Worm (Caenorhabditis elegans): ENCODE measurements around the gene hpd-1.

Gene hpd-1

ce11 chrIII:10535226-10535625, at the start of gene hpd-1:
Gene hpd-1, plus strand, starts transcription at chrIII:10535526.
- TF ChIP-seq sea-1 (GFP tag; conservative IDR thresholded peaks at IDR 0.05) (no peak), B0310.2 (tag; optimal IDR thresholded peaks at IDR 0.05) (no peak), aly-1 (tag; optimal IDR thresholded peaks at IDR 0.05) (no peak), tbx-11 (GFP tag; IDR thresholded peaks at IDR 0.05) (no peak), ets-7 (tag; optimal IDR thresholded peaks at IDR 0.05) (no peak), hmbx-1 (tag; optimal IDR thresholded peaks at IDR 0.05) (no peak), flt-1 (GFP tag; IDR thresholded peaks at IDR 0.05) (no peak), ceh-36 (tag; optimal IDR thresholded peaks at IDR 0.05) (no peak), F13C5.2 (tag; optimal IDR thresholded peaks at IDR 0.05) (no peak), ceh-13 (GFP tag; optimal IDR thresholded peaks at IDR 0.05) (no peak), tbx-37 (GFP tag; conservative IDR thresholded peaks at IDR 0.05) (no peak), ama-1 (optimal IDR thresholded peaks at IDR 0.05) (no peak)

ce11 chrIII:10486455-10486854, 48.9 kb upstream of the hpd-1 start:
- TF ChIP-seq hmg-4 (GFP tag; optimal IDR thresholded peaks at IDR 0.05) (no peak), tbx-37 (GFP tag; conservative IDR thresholded peaks at IDR 0.05) (no peak), hmbx-1 (tag; optimal IDR thresholded peaks at IDR 0.05) (no peak), hnd-1 (tag; optimal IDR thresholded peaks at IDR 0.05) (no peak), F13C5.2 (tag; optimal IDR thresholded peaks at IDR 0.05) (no peak), tbx-11 (GFP tag; IDR thresholded peaks at IDR 0.05) (no peak), scrt-1 (GFP tag; IDR thresholded peaks at IDR 0.05) (no peak), ets-7 (tag; optimal IDR thresholded peaks at IDR 0.05) (no peak), ceh-36 (tag; optimal IDR thresholded peaks at IDR 0.05) (no peak), tra-4 (tag; optimal IDR thresholded peaks at IDR 0.05) (no peak), B0310.2 (tag; optimal IDR thresholded peaks at IDR 0.05) (no peak)

- no peak for TF ChIP-seq tbx-37 (GFP tag; conservative IDR thresholded peaks at IDR 0.05)
- no peak for TF ChIP-seq hmbx-1 (tag; optimal IDR thresholded peaks at IDR 0.05)
- no peak for TF ChIP-seq ets-7 (tag; optimal IDR thresholded peaks at IDR 0.05)
- TF ChIP-seq aly-1 (tag; optimal IDR thresholded peaks at IDR 0.05) = no peak
- no peak for TF ChIP-seq F13C5.2 (tag; optimal IDR thresholded peaks at IDR 0.05)
- no peak for TF ChIP-seq sea-1 (GFP tag; conservative IDR thresholded peaks at IDR 0.05)
- TF ChIP-seq ceh-36 (tag; optimal IDR thresholded peaks at IDR 0.05) = no peak
- no peak for TF ChIP-seq flt-1 (GFP tag; IDR thresholded peaks at IDR 0.05)
- TF ChIP-seq ama-1 (optimal IDR thresholded peaks at IDR 0.05) = no peak
- TF ChIP-seq ceh-13 (GFP tag; optimal IDR thresholded peaks at IDR 0.05) = no peak
- TF ChIP-seq scrt-1 (GFP tag; IDR thresholded peaks at IDR 0.05) = no peak
- TF ChIP-seq pes-1 (GFP tag; IDR thresholded peaks at IDR 0.05) = no peak
- no peak for TF ChIP-seq hnd-1 (tag; optimal IDR thresholded peaks at IDR 0.05)
- no peak for TF ChIP-seq tra-4 (tag; optimal IDR thresholded peaks at IDR 0.05)
- TF ChIP-seq B0310.2 (tag; optimal IDR thresholded peaks at IDR 0.05) = no peak
- TF ChIP-seq hmg-4 (GFP tag; optimal IDR thresholded peaks at IDR 0.05) = no peak
- no peak for TF ChIP-seq tbx-11 (GFP tag; IDR thresholded peaks at IDR 0.05)
Measured at ce11 chrIII:10488052-10488451, 47.3 kb upstream of the hpd-1 start, which contains the start of gene ptr-25. Gene ptr-25, plus strand, starts transcription at chrIII:10488124.

- TF ChIP-seq tbx-37 (GFP tag; conservative IDR thresholded peaks at IDR 0.05) (no peak), tbx-11 (GFP tag; IDR thresholded peaks at IDR 0.05) (no peak), F13C5.2 (tag; optimal IDR thresholded peaks at IDR 0.05) (no peak), hnd-1 (tag; optimal IDR thresholded peaks at IDR 0.05) (no peak), B0310.2 (tag; optimal IDR thresholded peaks at IDR 0.05) (no peak), aly-1 (tag; optimal IDR thresholded peaks at IDR 0.05) (no peak), tra-4 (tag; optimal IDR thresholded peaks at IDR 0.05) (no peak), ama-1 (optimal IDR thresholded peaks at IDR 0.05) (no peak), flt-1 (GFP tag; IDR thresholded peaks at IDR 0.05) (no peak), ets-7 (tag; optimal IDR thresholded peaks at IDR 0.05) (no peak), hmbx-1 (tag; optimal IDR thresholded peaks at IDR 0.05) (no peak), ceh-13 (GFP tag; optimal IDR thresholded peaks at IDR 0.05) (no peak), ceh-36 (tag; optimal IDR thresholded peaks at IDR 0.05) (no peak)
Measured at ce11 chrIII:10503753-10504152, 31.6 kb upstream of the hpd-1 start, which contains the start of gene rab-33. Gene rab-33, minus strand, starts transcription at chrIII:10503853.

- TF ChIP-seq flt-1 (GFP tag; IDR thresholded peaks at IDR 0.05) (0 out of 2 replicates have a peak, but pooled peaks have one; percentile 28), scrt-1 (GFP tag; IDR thresholded peaks at IDR 0.05) (no peak)
Measured at ce11 chrIII:10505182-10505581, 30.1 kb upstream of the hpd-1 start, which contains the start of the genes taf-11.3 and urm-1. Gene taf-11.3, minus strand, starts transcription at chrIII:10505250. Gene urm-1, plus strand, starts transcription at chrIII:10505480.

ce11 chrIII:10505943-10506698, 29.2 kb upstream of the hpd-1 start:
- TF ChIP-seq tra-4 (tag; optimal IDR thresholded peaks at IDR 0.05) (no peak), ceh-13 (GFP tag; optimal IDR thresholded peaks at IDR 0.05) (no peak), F13C5.2 (tag; optimal IDR thresholded peaks at IDR 0.05) (no peak), scrt-1 (GFP tag; IDR thresholded peaks at IDR 0.05) (no peak), sea-1 (GFP tag; conservative IDR thresholded peaks at IDR 0.05) (no peak), tbx-37 (GFP tag; conservative IDR thresholded peaks at IDR 0.05) (no peak), ets-7 (tag; optimal IDR thresholded peaks at IDR 0.05) (no peak), tbx-11 (GFP tag; IDR thresholded peaks at IDR 0.05) (no peak), B0310.2 (tag; optimal IDR thresholded peaks at IDR 0.05) (no peak), ama-1 (optimal IDR thresholded peaks at IDR 0.05) (no peak), pes-1 (GFP tag; IDR thresholded peaks at IDR 0.05) (no peak), flt-1 (GFP tag; IDR thresholded peaks at IDR 0.05) (no peak), hmbx-1 (tag; optimal IDR thresholded peaks at IDR 0.05) (no peak)

- TF ChIP-seq tbx-37 (GFP tag; conservative IDR thresholded peaks at IDR 0.05) = no peak
- no peak for TF ChIP-seq hmbx-1 (tag; optimal IDR thresholded peaks at IDR 0.05)
- no peak for TF ChIP-seq sea-1 (GFP tag; conservative IDR thresholded peaks at IDR 0.05)
- no peak for TF ChIP-seq aly-1 (tag; optimal IDR thresholded peaks at IDR 0.05)
- TF ChIP-seq F13C5.2 (tag; optimal IDR thresholded peaks at IDR 0.05) = no peak
- TF ChIP-seq ama-1 (optimal IDR thresholded peaks at IDR 0.05) = no peak
- TF ChIP-seq pes-1 (GFP tag; IDR thresholded peaks at IDR 0.05) = no peak
- TF ChIP-seq ets-7 (tag; optimal IDR thresholded peaks at IDR 0.05) = no peak
- no peak for TF ChIP-seq flt-1 (GFP tag; IDR thresholded peaks at IDR 0.05)
- no peak for TF ChIP-seq tra-4 (tag; optimal IDR thresholded peaks at IDR 0.05)
- no peak for TF ChIP-seq B0310.2 (tag; optimal IDR thresholded peaks at IDR 0.05)
- TF ChIP-seq hnd-1 (tag; optimal IDR thresholded peaks at IDR 0.05) = no peak
- no peak for TF ChIP-seq ceh-13 (GFP tag; optimal IDR thresholded peaks at IDR 0.05)
- TF ChIP-seq tbx-11 (GFP tag; IDR thresholded peaks at IDR 0.05) = no peak
- no peak for TF ChIP-seq hmg-4 (GFP tag; optimal IDR thresholded peaks at IDR 0.05)
- no peak for TF ChIP-seq ceh-36 (tag; optimal IDR thresholded peaks at IDR 0.05)
- TF ChIP-seq scrt-1 (GFP tag; IDR thresholded peaks at IDR 0.05) = no peak
Measured at ce11 chrIII:10506699-10507248, 28.6 kb upstream of the hpd-1 start, which contains the start of the genes sip-1 and sly-1. Gene sip-1, minus strand, starts transcription at chrIII:10506801. Gene sly-1, plus strand, starts transcription at chrIII:10507058.

Measured in whole organism, early embryonic.